Fruit fly (Drosophila melanogaster) whole organism, embryonic: ENCODE measurements around the gene CG17283.

Source experiments
- Bdp1 ChIP-seq: fragments of 200-800 bp; sonication (Bioruptor generic); optimal IDR thresholded peaks from 3 replicates; lab custom pipeline; 2016; ENCODE audit warnings: missing biosample characterization, missing genetic modification characterization
- Bteb2 ChIP-seq: fragments of 200-800 bp; sonication (Bioruptor generic); optimal IDR thresholded peaks from 2 replicates; lab custom pipeline; 2016; ENCODE audit warnings: missing biosample characterization, missing genetic modification characterization
- CG10321 ChIP-seq: fragments of 200-800 bp; sonication (Bioruptor generic); IDR thresholded peaks from 2 replicates; pipeline ENCODE4 v1.3.6; 2022; ENCODE audit warnings: missing biosample characterization, missing genetic modification characterization
- CG11456 ChIP-seq: fragments of 200-800 bp; sonication (Bioruptor generic); IDR thresholded peaks from 3 replicates; pipeline ENCODE4 v1.3.6; 2022; ENCODE audit warnings: missing biosample characterization, missing genetic modification characterization
- CG12299 ChIP-seq: fragments of 200-800 bp; sonication (Bioruptor generic); optimal IDR thresholded peaks from 2 replicates; lab custom pipeline; 2018; ENCODE audit warnings: missing biosample characterization, mild to moderate bottlenecking, missing genetic modification characterization
- CG14050 ChIP-seq: fragments of 200-800 bp; sonication (Bioruptor generic); IDR thresholded peaks from 3 replicates; pipeline ENCODE4 v1.3.6; 2022; ENCODE audit warnings: missing biosample characterization, missing genetic modification characterization
- CG14965 ChIP-seq: fragments of 200-800 bp; sonication (Bioruptor generic); optimal IDR thresholded peaks from 2 replicates; lab custom pipeline; 2016; ENCODE audit warnings: missing biosample characterization, missing genetic modification characterization, borderline replicate concordance
- CG15011 ChIP-seq: fragments of 200-800 bp; sonication (Bioruptor generic); optimal IDR thresholded peaks from 3 replicates; lab custom pipeline; 2018; ENCODE audit warnings: missing biosample characterization, mild to moderate bottlenecking, missing genetic modification characterization
- CG18476 ChIP-seq: fragments of 200-800 bp; sonication (Bioruptor generic); optimal IDR thresholded peaks from 2 replicates; lab custom pipeline; 2016; ENCODE audit warnings: missing biosample characterization, mild to moderate bottlenecking, missing genetic modification characterization
- CG30431 ChIP-seq: fragments of 200-800 bp; sonication (Bioruptor generic); optimal IDR thresholded peaks from 2 replicates; lab custom pipeline; 2017; ENCODE audit warnings: missing biosample characterization, missing genetic modification characterization
- CG31441 ChIP-seq: fragments of 200-800 bp; sonication (Bioruptor generic); IDR thresholded peaks from 2 replicates; pipeline ENCODE4 v1.3.6; 2022; ENCODE audit warnings: missing biosample characterization, missing genetic modification characterization
- CG32532 ChIP-seq: fragments of 200-800 bp; sonication (Bioruptor generic); IDR thresholded peaks from 2 replicates; pipeline ENCODE4 v1.3.6; 2022; ENCODE audit warnings: missing biosample characterization, missing genetic modification characterization
- CG3407 ChIP-seq: fragments of 200-800 bp; sonication (Bioruptor generic); optimal IDR thresholded peaks from 2 replicates; lab custom pipeline; 2018; ENCODE audit warnings: missing biosample characterization, mild to moderate bottlenecking, missing genetic modification characterization
- CG4328 ChIP-seq: fragments of 200-800 bp; sonication (Bioruptor generic); optimal IDR thresholded peaks from 3 replicates; lab custom pipeline; 2017; ENCODE audit warnings: missing biosample characterization, missing genetic modification reagents, missing genetic modification characterization
- CG8089 ChIP-seq: fragments of 200-800 bp; sonication (Bioruptor generic); optimal IDR thresholded peaks from 3 replicates; lab custom pipeline; 2016; ENCODE audit warnings: missing biosample characterization, missing genetic modification characterization
- CG9215 ChIP-seq: fragments of 200-800 bp; sonication (Bioruptor generic); IDR thresholded peaks from 2 replicates; pipeline ENCODE4 v1.3.6; 2022; ENCODE audit warnings: missing biosample characterization, missing genetic modification characterization
- CG9797 ChIP-seq: fragments of 200-800 bp; sonication (Bioruptor generic); optimal IDR thresholded peaks from 3 replicates; lab custom pipeline; 2018; ENCODE audit warnings: missing biosample characterization, mild to moderate bottlenecking, missing genetic modification characterization
- Dek ChIP-seq: fragments of 200-800 bp; sonication (Bioruptor generic); optimal IDR thresholded peaks from 3 replicates; lab custom pipeline; 2019; ENCODE audit warnings: missing biosample characterization, mild to moderate bottlenecking, missing genetic modification characterization, moderate library complexity
- Dip2 ChIP-seq: fragments of 200-800 bp; sonication (Bioruptor generic); IDR thresholded peaks from 2 replicates; pipeline ENCODE4 v1.3.6; 2022; ENCODE audit warnings: missing biosample characterization, missing genetic modification characterization
- Dp ChIP-seq: fragments of 200-800 bp; sonication (Bioruptor generic); optimal IDR thresholded peaks from 2 replicates; lab custom pipeline; 2018; ENCODE audit warnings: missing biosample characterization, mild to moderate bottlenecking, missing genetic modification characterization, moderate library complexity
- Eip74EF ChIP-seq, 2 experiments: fragments of 200-800 bp in 1 of 2; fragments of >200 bp in 1 of 2; sonication (Bioruptor generic) in 1 of 2; optimal IDR thresholded peaks; 2 replicates each; lab custom pipeline; 2017 to 2019; ENCODE audit warnings: missing biosample characterization in 2 of 2, missing genetic modification characterization in 2 of 2, mild to moderate bottlenecking in 1 of 2, moderate library complexity in 1 of 2
- HLH4C ChIP-seq: fragments of 200-800 bp; sonication (Bioruptor generic); IDR thresholded peaks from 3 replicates; pipeline ENCODE4 v1.3.6; 2022; ENCODE audit warnings: missing biosample characterization, missing genetic modification characterization; ENCODE audit not compliant: partially characterized antibody
- Hey ChIP-seq: fragments of 200-800 bp; sonication (Bioruptor generic); optimal IDR thresholded peaks from 3 replicates; lab custom pipeline; 2018; ENCODE audit warnings: missing biosample characterization, mild to moderate bottlenecking, missing genetic modification characterization
- HmgD ChIP-seq: fragments of 200-800 bp; sonication (Bioruptor generic); optimal IDR thresholded peaks from 3 replicates; lab custom pipeline; 2016; ENCODE audit warnings: missing biosample characterization, missing genetic modification characterization
- Hmr ChIP-seq: fragments of 200-800 bp; sonication (Bioruptor generic); optimal IDR thresholded peaks from 3 replicates; lab custom pipeline; 2017; ENCODE audit warnings: mild to moderate bottlenecking, missing biosample characterization, missing genetic modification reagents, missing genetic modification characterization
- Hr78 ChIP-seq, 2 experiments: fragments of 200-800 bp in 1 of 2; fragments of >200 bp in 1 of 2; sonication (Bioruptor generic) in 1 of 2; optimal IDR thresholded peaks; 2 replicates each; lab custom pipeline; 2017 to 2019; ENCODE audit warnings: missing biosample characterization in 2 of 2, missing genetic modification characterization in 2 of 2, mild to moderate bottlenecking in 1 of 2, moderate library complexity in 1 of 2
- Lpt ChIP-seq: fragments of >200 bp; optimal IDR thresholded peaks from 2 replicates; lab custom pipeline; 2018; ENCODE audit warnings: missing biosample characterization, missing genetic modification characterization
- Mes4 ChIP-seq: fragments of 200-800 bp; sonication (Bioruptor generic); optimal IDR thresholded peaks from 2 replicates; lab custom pipeline; 2016; ENCODE audit warnings: missing biosample characterization, missing genetic modification characterization
- Nf-YC ChIP-seq: fragments of 200-800 bp; optimal IDR thresholded peaks from 3 replicates; lab custom pipeline; 2019; ENCODE audit warnings: missing biosample characterization, mild to moderate bottlenecking, missing genetic modification characterization, moderate library complexity
- Pdp1 ChIP-seq, 2 experiments: fragments of 200-800 bp; sonication (Bioruptor generic); optimal IDR thresholded peaks; 3 replicates each; lab custom pipeline; 2016; ENCODE audit warnings: missing biosample characterization in 2 of 2, missing genetic modification characterization in 2 of 2, mild to moderate bottlenecking in 1 of 2, moderate library complexity in 1 of 2
- Sin3A ChIP-seq: fragments of >200 bp; optimal IDR thresholded peaks from 2 replicates; lab custom pipeline; 2018
- amos ChIP-seq: fragments of 200-800 bp; sonication (Bioruptor generic); IDR thresholded peaks from 2 replicates; pipeline ENCODE4 v1.3.6; 2022; ENCODE audit warnings: missing biosample characterization, missing genetic modification characterization; ENCODE audit not compliant: partially characterized antibody
- ato ChIP-seq: fragments of 200-800 bp; sonication (Bioruptor generic); IDR thresholded peaks from 2 replicates; pipeline ENCODE4 v1.3.6; 2022; ENCODE audit warnings: missing biosample characterization, missing genetic modification characterization; ENCODE audit not compliant: partially characterized antibody
- corto ChIP-seq: fragments of 200-800 bp; sonication (Bioruptor generic); optimal IDR thresholded peaks from 2 replicates; lab custom pipeline; 2016; ENCODE audit warnings: missing biosample characterization, mild to moderate bottlenecking, missing genetic modification characterization, moderate library complexity
- disco-r ChIP-seq: fragments of 200-800 bp; sonication (Bioruptor generic); optimal IDR thresholded peaks from 2 replicates; lab custom pipeline; 2016; ENCODE audit warnings: missing biosample characterization, missing genetic modification characterization
- dysf ChIP-seq: fragments of 200-800 bp; sonication (Bioruptor generic); IDR thresholded peaks from 3 replicates; pipeline ENCODE4 v1.3.6; 2022; ENCODE audit warnings: missing biosample characterization, missing genetic modification characterization
- ems ChIP-seq: fragments of 200-800 bp; sonication (Bioruptor generic); optimal IDR thresholded peaks from 3 replicates; lab custom pipeline; 2016; ENCODE audit warnings: missing biosample characterization, missing genetic modification characterization
- eve ChIP-seq, 2 experiments: fragments of >200 bp; optimal IDR thresholded peaks; 2 replicates each; lab custom pipeline; 2017; ENCODE audit warnings: missing biosample characterization in 2 of 2, missing genetic modification characterization in 2 of 2
- exex ChIP-seq: fragments of 200-800 bp; sonication (Bioruptor generic); optimal IDR thresholded peaks from 4 replicates; lab custom pipeline; 2018; ENCODE audit warnings: missing biosample characterization, mild to moderate bottlenecking, missing genetic modification characterization, moderate library complexity
- fd64A ChIP-seq: fragments of 200-800 bp; sonication (Bioruptor generic); optimal IDR thresholded peaks from 3 replicates; lab custom pipeline; 2018; ENCODE audit warnings: missing biosample characterization, mild to moderate bottlenecking, missing genetic modification characterization
- gce ChIP-seq: fragments of 200-800 bp; sonication (Bioruptor generic); IDR thresholded peaks from 3 replicates; pipeline ENCODE4 v1.3.6; 2022; ENCODE audit warnings: missing biosample characterization, missing genetic modification characterization
- jumu ChIP-seq: fragments of 200-800 bp; sonication (Bioruptor generic); optimal IDR thresholded peaks from 3 replicates; lab custom pipeline; 2016; ENCODE audit warnings: missing biosample characterization, missing genetic modification characterization
- lola ChIP-seq, 3 experiments: fragments of >200 bp in 2 of 3; fragments of 200-800 bp in 1 of 3; sonication (Bioruptor generic) in 1 of 3; optimal IDR thresholded peaks; 2 replicates each; lab custom pipeline; 2017 to 2019; ENCODE audit warnings: missing biosample characterization in 3 of 3, missing genetic modification characterization in 3 of 3, mild to moderate bottlenecking in 1 of 3, moderate library complexity in 1 of 3
- luna ChIP-seq: fragments of 200-800 bp; sonication (Bioruptor generic); optimal IDR thresholded peaks from 2 replicates; lab custom pipeline; 2016; ENCODE audit warnings: missing biosample characterization, missing genetic modification characterization
- maf-S ChIP-seq: fragments of 200-800 bp; sonication (Bioruptor generic); optimal IDR thresholded peaks from 2 replicates; lab custom pipeline; 2016; ENCODE audit warnings: missing biosample characterization, missing genetic modification characterization
- psq ChIP-seq: fragments of 200-800 bp; sonication (Bioruptor generic); optimal IDR thresholded peaks from 2 replicates; lab custom pipeline; 2017; ENCODE audit warnings: missing biosample characterization, missing genetic modification characterization
- sc ChIP-seq, 3 experiments: fragments of >200 bp in 2 of 3; fragments of 200-800 bp in 1 of 3; sonication (Bioruptor generic) in 1 of 3; optimal IDR thresholded peaks; 2 replicates in 2 of 3; 3 replicates in 1 of 3; lab custom pipeline; 2017; ENCODE audit warnings: mild to moderate bottlenecking in 1 of 3, missing biosample characterization in 1 of 3, missing genetic modification characterization in 1 of 3, missing genetic modification reagents in 1 of 3
- stwl ChIP-seq: fragments of 200-800 bp; sonication (Bioruptor generic); optimal IDR thresholded peaks from 3 replicates; lab custom pipeline; 2018; ENCODE audit warnings: missing biosample characterization, mild to moderate bottlenecking, missing genetic modification characterization, moderate library complexity
- wdn ChIP-seq: fragments of 200-800 bp; sonication (Bioruptor generic); IDR thresholded peaks from 2 replicates; pipeline ENCODE4 v1.3.6; 2022; ENCODE audit warnings: missing biosample characterization, missing genetic modification characterization

CG17283 gene

dm6 chr3R:17386168-17386819, 21.4 kb upstream of the CG17283 start (continued):
- TF ChIP-seq exex (tag; lab: Kevin White, UChicago) (no peak), CG18476 (GFP tag; lab: Kevin White, UChicago) (peak; percentile 50), HmgD (GFP tag; lab: Kevin White, UChicago) (no peak), CG11456 (GFP tag; lab: Robert Waterston, UW) (0 out of 3 replicates have a peak, but pooled peaks have one; percentile 24), CG8089 (peak; percentile 37), CG4328 (GFP tag; lab: Kevin White, UChicago) (peak; percentile 42), corto (GFP tag; lab: Kevin White, UChicago) (no peak), maf-S (GFP tag; lab: Kevin White, UChicago) (peak; percentile 11), jumu (peak; percentile 27), CG14965 (GFP tag; lab: Kevin White, UChicago) (no peak), Sin3A (no peak), CG31441 (GFP tag; lab: Robert Waterston, UW) (peak; percentile 65), wdn (peak; percentile 27; the same call in 1 of the 2 replicates), CG30431 (peak; percentile 42), CG32532 (peak; percentile 53), CG3407 (GFP tag; lab: Kevin White, UChicago) (peak; percentile 66), CG12299 (tag; lab: Kevin White, UChicago) (no peak), Hmr (GFP tag; lab: Kevin White, UChicago) (peak; percentile 30), Nf-YC (peak; percentile 6), ato (GFP tag; lab: Robert Waterston, UW) (no peak), Dp (no peak), lola (GFP tag; optimal IDR thresholded peaks at IDR 0.05; lab: Kevin White, UChicago) (peak in 1 of 3 experiments; percentile 51), Bdp1 (GFP tag; lab: Kevin White, UChicago) (no peak), disco-r (GFP tag; lab: Kevin White, UChicago) (no peak), Dek (no peak), dysf (GFP tag; lab: Robert Waterston, UW) (peak; percentile 65), gce (GFP tag; lab: Robert Waterston, UW) (0 out of 3 replicates have a peak, but pooled peaks have one; percentile 70), Mes4 (GFP tag; lab: Kevin White, UChicago) (no peak), Hr78 (GFP tag; optimal IDR thresholded peaks at IDR 0.05; lab: Kevin White, UChicago) (peak in 1 of 2 experiments; percentile 29), Pdp1 (GFP tag; optimal IDR thresholded peaks at IDR 0.05; lab: Kevin White, UChicago) (peak; percentile 38 to 58), CG15011 (GFP tag; lab: Kevin White, UChicago) (no peak), CG10321 (no peak), stwl (no peak), fd64A (GFP tag; lab: Kevin White, UChicago) (peak; percentile 57), amos (GFP tag; lab: Robert Waterston, UW) (no peak), HLH4C (no peak), Hey (tag; lab: Kevin White, UChicago) (no peak), CG9797 (GFP tag; lab: Kevin White, UChicago) (no peak), Eip74EF (GFP tag; optimal IDR thresholded peaks at IDR 0.05; lab: Kevin White, UChicago) (peak in 1 of 2 experiments; percentile 44), luna (GFP tag; lab: Kevin White, UChicago) (no peak), ems (GFP tag; lab: Kevin White, UChicago) (peak; percentile 68), Lpt (no peak), Bteb2 (GFP tag; lab: Kevin White, UChicago) (no peak), Dip2 (GFP tag; lab: Robert Waterston, UW) (no peak), CG9215 (no peak), eve (GFP tag; optimal IDR thresholded peaks at IDR 0.05; lab: Kevin White, UChicago) (peak in 1 of 2 experiments; percentile 57), sc (optimal IDR thresholded peaks at IDR 0.05; lab: Kevin White, UChicago) (no peak), sc (GFP tag; optimal IDR thresholded peaks at IDR 0.05; lab: Kevin White, UChicago) (peak; percentile 59), CG14050 (peak; percentile 68), psq (GFP tag; lab: Kevin White, UChicago) (no peak)
